Worm (Caenorhabditis elegans): Measurements from ENCODE around the gene gyf-1.
A peak's percentile ranks its signal among the peaks of the same experiment; 100 is the strongest.

Gene gyf-1

DNA sequence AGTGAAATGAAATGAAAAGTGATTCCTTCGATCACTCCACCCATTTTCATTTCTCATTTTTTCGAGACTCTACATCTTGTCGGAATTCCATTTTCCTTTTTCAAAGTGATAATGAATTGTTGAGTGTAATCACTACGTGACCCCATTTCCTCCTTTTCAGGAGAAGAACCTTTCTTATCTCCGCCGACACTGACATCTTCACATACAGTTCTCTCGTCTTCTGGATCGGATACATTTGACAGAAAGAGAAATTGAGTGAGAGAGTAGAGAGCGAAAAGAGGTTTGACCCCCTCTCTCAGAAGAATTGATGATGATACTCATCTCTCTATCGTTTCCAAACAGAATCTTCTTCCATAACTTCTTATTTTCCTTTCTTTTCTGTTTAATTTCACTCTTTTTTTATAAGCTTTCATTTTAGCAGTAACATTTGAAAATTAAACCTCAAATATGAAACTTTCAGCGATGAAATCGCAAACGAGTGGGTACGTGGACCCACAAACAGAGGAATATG, 29.9 kb downstream of the gyf-1 start, which contains the start of gene dpy-2:
dpy-2 (plus strand) TSS at position 461 of the 511 bp plus-strand sequence.
- TF ChIP-seq nhr-23 (tag; optimal IDR thresholded peaks at IDR 0.05) (peak; percentile 85), eor-1 (tag; optimal IDR thresholded peaks at IDR 0.05) (no peak), fkh-10 (GFP tag; optimal IDR thresholded peaks at IDR 0.05) (no peak), nhr-77 (tag; optimal IDR thresholded peaks at IDR 0.05) (no peak), mdl-1 (tag; optimal IDR thresholded peaks at IDR 0.05) (no peak), ceh-82 (tag; optimal IDR thresholded peaks at IDR 0.05) (no peak), ceh-9 (tag; optimal IDR thresholded peaks at IDR 0.05) (no peak), ztf-4 (tag; optimal IDR thresholded peaks at IDR 0.05) (no peak), elt-3 (tag; optimal IDR thresholded peaks at IDR 0.05) (peak in 2 of 3 experiments; percentile 10 to 76), nhr-76 (tag; optimal IDR thresholded peaks at IDR 0.05) (no peak), nhr-43 (tag; optimal IDR thresholded peaks at IDR 0.05; ENCODE audit: poor library complexity, severe bottlenecking) (no peak), ZK546.5 (tag; optimal IDR thresholded peaks at IDR 0.05) (no peak), skn-1 (tag; optimal IDR thresholded peaks at IDR 0.05) (no peak)

DNA sequence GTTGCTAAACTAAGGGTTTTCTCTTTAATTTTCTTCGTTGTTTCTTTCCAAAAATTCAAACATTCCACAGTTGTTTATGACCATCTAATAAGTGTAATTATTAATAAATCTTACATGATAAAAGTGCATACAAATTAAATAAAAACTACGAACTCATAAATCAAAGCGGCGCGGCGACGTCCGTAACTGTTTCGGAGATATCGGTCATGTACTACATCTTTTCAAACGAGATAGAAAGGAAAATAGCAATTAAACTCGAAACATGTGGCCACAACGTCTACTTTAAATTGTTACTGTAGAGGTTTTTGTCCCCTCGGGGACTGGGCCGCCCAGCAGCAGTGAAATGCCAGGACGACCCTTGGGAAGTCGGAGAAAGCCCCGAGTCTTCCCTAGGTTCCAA, 31.8 kb downstream of the gyf-1 start:
- no peak for TF ChIP-seq daf-12 (tag; optimal IDR thresholded peaks at IDR 0.05)
- TF ChIP-seq ceh-82 (tag; optimal IDR thresholded peaks at IDR 0.05), result no peak
- peak; percentile 28 for TF ChIP-seq ama-1 (optimal IDR thresholded peaks at IDR 0.05)
- no peak for TF ChIP-seq zag-1 (tag; optimal IDR thresholded peaks at IDR 0.05)
- no peak for TF ChIP-seq nhr-67 (tag; optimal IDR thresholded peaks at IDR 0.05)
- TF ChIP-seq lin-15B (tag; optimal IDR thresholded peaks at IDR 0.05), result no peak
- no peak for TF ChIP-seq egl-5 (tag; optimal IDR thresholded peaks at IDR 0.05)
- TF ChIP-seq pqm-1 (tag; optimal IDR thresholded peaks at IDR 0.05), result no peak
- TF ChIP-seq aly-2 (tag; optimal IDR thresholded peaks at IDR 0.05), result no peak
- TF ChIP-seq elt-3 (tag; optimal IDR thresholded peaks at IDR 0.05), result no peak
- no peak for TF ChIP-seq fkh-10 (GFP tag; optimal IDR thresholded peaks at IDR 0.05)
- no peak for TF ChIP-seq skn-1 (tag; optimal IDR thresholded peaks at IDR 0.05)
- peak; percentile 35 for TF ChIP-seq nhr-43 (tag; optimal IDR thresholded peaks at IDR 0.05; ENCODE audit: poor library complexity, severe bottlenecking)
- TF ChIP-seq unc-39 (tag; optimal IDR thresholded peaks at IDR 0.05), result no peak
- TF ChIP-seq ZK546.5 (tag; optimal IDR thresholded peaks at IDR 0.05), result no peak
- TF ChIP-seq elt-2 (tag; optimal IDR thresholded peaks at IDR 0.05), result no peak
- TF ChIP-seq nhr-23 (tag; optimal IDR thresholded peaks at IDR 0.05), result peak; percentile 46
- no peak for TF ChIP-seq lsy-12 (tag; optimal IDR thresholded peaks at IDR 0.05)
- TF ChIP-seq mml-1 (tag; optimal IDR thresholded peaks at IDR 0.05), result no peak
- no peak for TF ChIP-seq eor-1 (tag; optimal IDR thresholded peaks at IDR 0.05)
- no peak for TF ChIP-seq nhr-11 (tag; optimal IDR thresholded peaks at IDR 0.05)
- no peak for TF ChIP-seq nhr-77 (tag; optimal IDR thresholded peaks at IDR 0.05)
- no peak for TF ChIP-seq nfya-1 (tag; optimal IDR thresholded peaks at IDR 0.05; ENCODE audit: insufficient read depth)
- TF ChIP-seq tbx-2 (tag; optimal IDR thresholded peaks at IDR 0.05), result no peak

DNA sequence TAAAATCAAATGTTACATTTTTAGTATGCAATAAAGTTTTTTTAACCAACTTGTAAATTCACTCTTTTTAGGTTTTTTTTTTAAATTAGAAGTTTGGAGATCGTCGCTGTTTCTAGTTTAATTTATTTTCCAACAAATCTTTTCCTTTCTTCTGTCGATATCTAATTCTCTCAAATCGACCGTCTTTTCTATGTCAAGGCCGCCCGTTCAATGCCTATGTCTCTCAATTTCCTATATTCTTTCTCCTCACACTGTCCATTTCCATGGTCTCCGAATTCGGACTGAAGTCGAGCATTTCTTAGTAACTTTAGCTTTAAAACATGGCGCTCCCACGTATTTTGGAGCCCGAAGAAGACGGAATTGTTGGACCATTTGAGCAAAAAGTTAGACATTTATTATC, 32.6 kb downstream of the gyf-1 start, which contains the start of the genes T14B4.5 and T14B4.20:
T14B4.5 (plus strand) TSS at position 226 of the 400 bp plus-strand sequence.
T14B4.20 (plus strand) TSS at position 264 of the 400 bp plus-strand sequence.
- peak in 1 of 2 experiments; percentile 11 for TF ChIP-seq eor-1 (tag; optimal IDR thresholded peaks at IDR 0.05)
- TF ChIP-seq nhr-23 (tag; optimal IDR thresholded peaks at IDR 0.05), result peak; percentile 64
- no peak for TF ChIP-seq zag-1 (tag; optimal IDR thresholded peaks at IDR 0.05)
- no peak for TF ChIP-seq lin-39 (tag; optimal IDR thresholded peaks at IDR 0.05)
- TF ChIP-seq daf-12 (tag; optimal IDR thresholded peaks at IDR 0.05), result no peak
- TF ChIP-seq nhr-25 (tag; optimal IDR thresholded peaks at IDR 0.05), result peak; percentile 38

DNA sequence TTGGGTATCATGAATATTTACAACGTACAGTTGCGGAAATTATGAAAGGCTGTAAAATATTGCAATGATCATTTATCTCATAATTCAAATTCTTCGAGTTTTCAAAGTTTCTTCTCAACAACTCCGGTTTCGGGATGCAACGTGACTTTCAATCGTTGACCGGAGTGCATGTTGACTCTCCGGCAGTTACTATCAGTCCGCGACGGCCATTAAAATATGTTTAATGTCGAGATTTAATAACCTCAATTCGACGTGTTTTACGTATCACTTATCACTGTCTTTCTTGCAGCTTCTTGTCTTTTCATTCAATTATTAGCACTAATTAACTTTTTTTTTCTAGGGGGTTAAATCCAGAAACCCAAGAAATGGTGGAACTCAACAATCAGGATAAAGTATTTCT, 34.2 kb downstream of the gyf-1 start, which contains the start of gene tsp-10:
tsp-10 (plus strand) TSS at position 366 of the 400 bp plus-strand sequence.
- no peak for TF ChIP-seq zag-1 (tag; optimal IDR thresholded peaks at IDR 0.05)
- TF ChIP-seq ZK546.5 (tag; optimal IDR thresholded peaks at IDR 0.05), result no peak
- TF ChIP-seq nhr-25 (tag; optimal IDR thresholded peaks at IDR 0.05), result no peak
- TF ChIP-seq egl-27 (tag; optimal IDR thresholded peaks at IDR 0.05), result no peak
- no peak for TF ChIP-seq elt-1 (tag; optimal IDR thresholded peaks at IDR 0.05)
- no peak for TF ChIP-seq mml-1 (tag; optimal IDR thresholded peaks at IDR 0.05)
- TF ChIP-seq elt-2 (tag; optimal IDR thresholded peaks at IDR 0.05), result peak; percentile 60
- no peak for TF ChIP-seq egl-5 (tag; optimal IDR thresholded peaks at IDR 0.05)

DNA sequence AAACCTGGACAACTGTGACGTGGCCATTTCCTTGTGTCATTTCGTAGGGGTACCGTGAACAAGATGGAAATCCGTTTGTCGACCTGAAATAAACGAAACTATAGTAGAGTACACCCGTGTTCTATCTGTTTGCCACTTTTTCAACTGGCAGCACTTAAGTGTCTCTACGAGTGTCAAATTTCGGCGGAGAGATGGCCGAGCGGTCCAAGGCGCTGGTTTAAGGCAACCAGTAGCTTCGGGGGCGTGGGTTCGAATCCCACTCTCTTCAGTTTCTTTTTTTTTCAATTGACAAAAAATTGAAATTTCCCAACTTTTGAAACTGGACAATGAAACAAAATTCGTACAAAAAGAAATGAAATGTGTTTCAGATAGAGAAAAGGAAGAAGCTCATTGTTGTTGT, 37.5 kb downstream of the gyf-1 start:
- TF ChIP-seq lsy-12 (tag; optimal IDR thresholded peaks at IDR 0.05), result peak; percentile 36
- peak; percentile 14 for TF ChIP-seq lin-39 (tag; optimal IDR thresholded peaks at IDR 0.05)
- no peak for TF ChIP-seq skn-1 (tag; optimal IDR thresholded peaks at IDR 0.05)
- peak; percentile 44 for TF ChIP-seq pha-4 (tag; optimal IDR thresholded peaks at IDR 0.05)
- peak; percentile 48 for TF ChIP-seq nfya-1 (tag; optimal IDR thresholded peaks at IDR 0.05; ENCODE audit: insufficient read depth)
- no peak for TF ChIP-seq nhr-237 (tag; optimal IDR thresholded peaks at IDR 0.05)
- TF ChIP-seq ZK546.5 (tag; optimal IDR thresholded peaks at IDR 0.05), result no peak
- TF ChIP-seq hmg-11 (tag; optimal IDR thresholded peaks at IDR 0.05), result peak; percentile 38
